Worm (Caenorhabditis elegans) whole organism, mixed stage, embryonic: ENCODE measurements around the gene C36C5.12.

Experiments
- bed-3 ChIP-seq: fragments of 200-800 bp; sonication (Bioruptor generic); optimal IDR thresholded peaks from 3 replicates; lab custom pipeline; 2018; ENCODE audit warnings: mild to moderate bottlenecking, missing genetic modification characterization, moderate library complexity, missing compliant biosample characterization
- ces-1 ChIP-seq: fragments of 150-350 bp; optimal IDR thresholded peaks from 2 replicates; lab custom pipeline; 2014; ENCODE audit warnings: missing biosample characterization, missing genetic modification reagents, missing genetic modification characterization
- flh-1 ChIP-seq: fragments of 200-800 bp; sonication (Bioruptor generic); optimal IDR thresholded peaks from 2 replicates; lab custom pipeline; 2018; ENCODE audit warnings: mild to moderate bottlenecking, missing genetic modification characterization, moderate library complexity, missing compliant biosample characterization
- nhr-12 ChIP-seq: fragments of 150-350 bp; optimal IDR thresholded peaks from 2 replicates; lab custom pipeline; 2014; ENCODE audit warnings: missing biosample characterization, missing genetic modification characterization
- snpc-4 ChIP-seq: fragments of 150-350 bp; optimal IDR thresholded peaks from 2 replicates; lab custom pipeline; 2014; ENCODE audit warnings: missing biosample characterization, missing genetic modification characterization
- sptf-1 ChIP-seq: sonication (generic microtip); optimal IDR thresholded peaks from 2 replicates; lab custom pipeline; 2017; ENCODE audit warnings: mild to moderate bottlenecking, missing genetic modification characterization, moderate library complexity, missing compliant biosample characterization
- unc-62 ChIP-seq: fragments of 150-350 bp; optimal IDR thresholded peaks from 2 replicates; lab custom pipeline; 2014; ENCODE audit warnings: missing biosample characterization, missing genetic modification reagents, missing genetic modification characterization

- TF ChIP-seq nhr-12 (tag; lab: Kevin White, UChicago) (no peak), flh-1 (GFP tag; lab: Kevin White, UChicago) (no peak), sptf-1 (tag; lab: Kevin White, UChicago) (no peak), ces-1 (GFP tag; lab: Kevin White, UChicago) (no peak), snpc-4 (tag; lab: Kevin White, UChicago) (no peak), bed-3 (GFP tag; lab: Kevin White, UChicago) (no peak), unc-62 (GFP tag; lab: Kevin White, UChicago) (no peak)
Measured at ce11 chrV:3159252-3159651, at the start of gene C36C5.12.
